Worm (Caenorhabditis elegans) whole organism, L4/young adult: ENCODE results near the gene F19F10.1.

Experiments
- dao-5 ChIP-seq: sonication (generic microtip); optimal IDR thresholded peaks from 2 replicates; lab custom pipeline; 2016; ENCODE audit warnings: missing genotype, missing genetic modification characterization, moderate library complexity, missing compliant biosample characterization
- him-1 ChIP-seq: sonication (generic microtip); optimal IDR thresholded peaks from 2 replicates; lab custom pipeline; 2016; ENCODE audit warnings: missing genotype, missing genetic modification reagents, missing genetic modification characterization, missing compliant biosample characterization

- TF ChIP-seq dao-5 (no peak), him-1 (tag; lab: Kevin White, UChicago) (no peak)
Observed at ce11 chrV:7587637-7588036, 24.6 kb downstream of the F19F10.1 start, which contains the start of the genes F19F10.11 and C50E3.5.
